Worm (Caenorhabditis elegans) whole organism, L2 larva: ENCODE measurements around the gene srh-204.

Experiments
- C34F6.9 ChIP-seq: fragments of 150-350 bp; optimal IDR thresholded peaks from 2 replicates; lab custom pipeline; 2014; ENCODE audit warnings: missing biosample characterization, missing genetic modification characterization
- Y55F3AM.14 ChIP-seq: fragments of 200-800 bp; sonication (Bioruptor generic); optimal IDR thresholded peaks from 2 replicates; lab custom pipeline; 2018; ENCODE audit warnings: mild to moderate bottlenecking, missing genetic modification characterization, missing compliant biosample characterization
- ceh-82 ChIP-seq: fragments of 150-350 bp; optimal IDR thresholded peaks from 2 replicates; lab custom pipeline; 2014; ENCODE audit warnings: missing biosample characterization, missing genetic modification characterization
- mab-5 ChIP-seq: fragments of 150-350 bp; optimal IDR thresholded peaks from 2 replicates; lab custom pipeline; 2014; ENCODE audit warnings: missing biosample characterization, missing genetic modification characterization
- nhr-6 ChIP-seq: fragments of 150-350 bp; optimal IDR thresholded peaks from 2 replicates; lab custom pipeline; 2014; ENCODE audit warnings: missing biosample characterization, missing genetic modification characterization
- unc-62 ChIP-seq: fragments of 150-350 bp; optimal IDR thresholded peaks from 2 replicates; lab custom pipeline; 2014; ENCODE audit warnings: missing biosample characterization, missing genetic modification reagents, missing genetic modification characterization

srh-204 gene

ce11 chrV:4190232-4190631 lies 50.0 kb downstream of the srh-204 start:
- TF ChIP-seq Y55F3AM.14 (peak; percentile 27), ceh-82 (tag; lab: Kevin White, UChicago) (no peak), nhr-6 (no peak)

ce11 chrV:4189618-4190017 lies 50.6 kb downstream of the srh-204 start:
- TF ChIP-seq C34F6.9: no peak
- TF ChIP-seq mab-5 (tag; lab: Kevin White, UChicago): no peak
- no peak for TF ChIP-seq unc-62 (GFP tag; lab: Kevin White, UChicago)
- TF ChIP-seq, all 48 proteins: peak for 0
